Worm (Caenorhabditis elegans) whole organism, L1 larva: Measurements from ENCODE around the gene gpa-10.

ENCODE experiments used
- fkh-10 ChIP-seq: sonication (generic microtip); optimal IDR thresholded peaks from 2 replicates; lab custom pipeline; 2017; ENCODE audit warnings: missing biosample characterization, missing genetic modification reagents, missing genetic modification characterization
- fos-1 ChIP-seq: fragments of 150-350 bp; optimal IDR thresholded peaks from 2 replicates; lab custom pipeline; 2014; ENCODE audit warnings: missing biosample characterization, missing genetic modification characterization

DNA sequence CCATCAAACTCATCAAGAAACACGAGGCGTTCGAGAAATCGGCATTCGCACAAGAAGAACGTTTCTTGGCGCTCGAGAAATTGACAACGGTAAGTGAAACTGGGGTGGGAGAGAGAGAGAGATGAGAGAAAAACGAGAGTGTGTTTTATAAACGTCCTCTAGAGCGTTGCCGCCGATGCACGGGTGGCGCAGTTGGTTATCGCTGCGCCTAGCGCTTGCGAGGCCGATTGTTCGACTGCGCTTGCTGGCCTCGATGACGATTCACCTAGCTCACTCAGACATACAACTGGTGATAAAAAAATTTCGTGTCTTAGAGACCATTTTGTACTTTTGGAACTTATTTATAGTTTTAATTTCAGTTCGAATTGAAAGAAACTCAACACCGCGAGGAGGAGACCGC, 34.2 kb upstream of the gpa-10 start:
- TF ChIP-seq fkh-10 (GFP tag; lab: Kevin White, UChicago) (no peak), fos-1 (tag; lab: Kevin White, UChicago) (peak; percentile 50)
